Worm (Caenorhabditis elegans): ENCODE measurements around the gene asp-6.

The asp-6 gene

DNA sequence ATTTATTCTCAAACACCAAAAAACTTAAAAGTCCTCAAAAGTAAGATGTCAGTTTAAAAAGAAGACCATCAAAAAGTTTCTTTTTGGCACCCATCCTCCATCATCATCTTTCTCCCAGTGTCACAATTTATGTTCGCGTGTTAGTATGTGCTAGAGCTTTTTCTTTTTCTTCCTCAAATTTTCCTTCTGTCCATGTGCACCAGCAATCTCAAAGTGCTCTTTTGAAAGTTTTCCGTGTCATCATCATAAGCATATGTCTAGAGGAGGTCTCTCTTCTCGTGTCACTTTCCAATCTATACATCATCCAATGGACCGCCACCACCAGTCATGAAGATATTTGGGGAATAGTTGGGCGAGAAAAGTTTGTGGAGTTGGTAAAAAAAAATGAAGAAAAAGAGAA is 17.7 kb downstream of the asp-6 start:
- no peak for TF ChIP-seq unc-62 (GFP tag; optimal IDR thresholded peaks at IDR 0.05)

DNA sequence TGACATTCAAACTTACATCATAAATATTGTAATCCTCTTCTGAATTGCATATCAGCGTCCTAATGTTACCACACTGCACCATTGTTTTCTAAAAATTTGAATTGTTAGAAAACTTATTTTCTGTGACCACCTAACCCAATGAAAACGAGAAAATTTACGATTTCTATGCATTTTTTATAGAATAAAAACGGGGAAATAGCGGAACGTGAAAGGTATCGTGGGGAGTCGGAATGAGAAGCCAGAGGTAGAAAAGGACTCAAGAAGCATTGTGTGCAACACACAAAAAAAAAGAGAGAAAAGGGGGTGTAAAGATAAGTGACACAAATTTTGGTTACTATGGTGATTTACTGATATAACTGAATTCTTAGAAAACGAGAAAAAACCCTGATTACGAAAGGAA is 18.5 kb downstream of the asp-6 start, which contains the start of gene C16D9.6:
C16D9.6 (minus strand) TSS at position 101 of the 400 bp plus-strand sequence.
- TF ChIP-seq unc-62 (GFP tag; optimal IDR thresholded peaks at IDR 0.05), result no peak

DNA sequence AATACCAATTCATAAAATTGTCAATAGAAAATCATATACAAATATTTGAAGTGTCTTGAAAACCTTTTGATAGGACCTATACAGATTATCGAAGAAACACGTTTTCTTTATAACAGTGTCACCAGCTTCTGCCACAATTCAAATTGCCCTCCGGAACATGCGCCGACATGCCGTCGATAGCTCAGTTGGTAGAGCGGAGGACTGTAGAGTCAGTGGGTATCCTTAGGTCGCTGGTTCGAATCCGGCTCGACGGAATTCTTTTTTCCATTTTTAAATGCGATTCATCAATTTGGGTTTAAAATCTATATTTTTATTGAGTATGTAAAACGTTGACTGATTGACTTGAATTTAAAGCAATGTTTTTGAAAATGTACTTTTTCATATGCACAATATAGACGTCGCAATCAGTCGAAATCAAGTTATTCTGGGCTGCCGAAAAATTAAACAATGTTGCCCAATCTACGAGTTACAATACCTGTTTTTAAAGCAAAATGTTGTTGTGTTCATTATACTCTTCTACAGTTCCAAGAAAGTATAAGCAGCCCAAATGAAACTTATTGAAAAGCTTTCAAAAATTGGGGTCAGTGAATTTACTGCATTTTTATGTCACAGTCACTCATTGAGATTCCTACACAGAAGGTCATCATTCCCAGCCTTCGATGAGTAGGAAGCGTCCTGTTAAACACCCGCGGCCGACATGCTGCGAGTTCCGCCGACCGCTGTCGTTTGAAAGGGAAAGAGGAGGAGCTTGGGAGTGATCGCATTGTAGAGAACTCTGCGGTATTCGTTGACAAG is 21.2 kb downstream of the asp-6 start:
- TF ChIP-seq unc-62 (GFP tag; optimal IDR thresholded peaks at IDR 0.05), result no peak

DNA sequence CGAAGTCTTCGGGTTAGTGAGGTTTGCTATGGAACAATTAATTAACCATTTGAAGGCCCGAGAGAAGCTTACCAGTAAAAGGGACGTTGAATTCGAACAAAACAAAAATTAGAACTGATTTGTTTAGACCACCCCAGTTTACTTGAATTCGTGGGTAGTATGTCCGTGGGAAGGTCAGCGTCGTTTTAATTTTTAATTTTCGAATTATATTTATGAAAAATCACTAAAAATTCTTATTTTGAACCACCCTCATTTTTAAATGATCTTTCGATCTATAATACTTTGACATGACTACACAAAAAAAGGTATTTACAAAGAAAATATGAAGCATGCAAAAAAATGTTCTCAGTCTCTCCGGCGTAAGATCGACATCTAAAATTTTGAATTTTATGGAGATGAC is 23.3 kb downstream of the asp-6 start, which contains the start of gene C16D9.5:
C16D9.5 (minus strand) TSS at position 101 of the 400 bp plus-strand sequence.
- no peak for TF ChIP-seq unc-62 (GFP tag; optimal IDR thresholded peaks at IDR 0.05)

DNA sequence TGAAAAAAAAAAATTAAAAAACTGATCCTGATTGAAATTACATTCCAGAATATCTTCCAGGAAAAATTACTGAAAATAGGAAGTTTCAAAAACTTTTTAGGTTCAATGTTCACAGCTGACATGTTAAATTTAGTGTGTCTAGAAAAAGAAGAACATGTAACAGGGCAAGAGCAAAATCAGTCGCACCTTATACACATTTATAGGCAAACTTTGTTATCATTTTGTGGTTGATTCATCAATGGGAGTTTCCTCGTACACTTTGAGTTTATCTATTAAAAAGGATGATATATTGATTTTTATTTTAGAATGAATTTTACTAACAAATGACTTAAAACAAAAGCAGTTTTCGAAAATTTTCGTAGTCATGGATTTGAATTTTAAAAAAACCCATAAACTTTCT is 25.5 kb downstream of the asp-6 start:
- TF ChIP-seq unc-62 (GFP tag; optimal IDR thresholded peaks at IDR 0.05), result no peak

DNA sequence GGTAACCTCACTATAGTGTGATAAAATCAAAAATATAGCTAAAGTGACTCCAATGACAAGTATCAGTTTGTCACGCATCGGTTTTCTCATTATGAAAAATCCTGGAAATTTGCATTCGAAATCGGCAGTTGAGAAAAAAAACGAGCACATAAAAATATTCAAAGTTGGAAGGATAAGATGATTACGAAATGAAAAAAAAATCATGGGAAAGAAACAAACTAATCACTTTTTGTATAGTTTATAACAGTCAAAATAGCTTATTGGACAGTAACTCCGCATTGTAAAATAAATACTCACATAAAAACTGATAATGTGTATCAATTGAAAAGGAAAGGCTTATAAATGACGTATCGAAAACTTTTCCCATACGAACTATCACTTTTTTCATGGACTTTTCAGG is 25.9 kb downstream of the asp-6 start, which contains the start of gene C16D9.4:
C16D9.4 (minus strand) TSS at position 101 of the 400 bp plus-strand sequence.
- TF ChIP-seq unc-62 (GFP tag; optimal IDR thresholded peaks at IDR 0.05), result no peak

DNA sequence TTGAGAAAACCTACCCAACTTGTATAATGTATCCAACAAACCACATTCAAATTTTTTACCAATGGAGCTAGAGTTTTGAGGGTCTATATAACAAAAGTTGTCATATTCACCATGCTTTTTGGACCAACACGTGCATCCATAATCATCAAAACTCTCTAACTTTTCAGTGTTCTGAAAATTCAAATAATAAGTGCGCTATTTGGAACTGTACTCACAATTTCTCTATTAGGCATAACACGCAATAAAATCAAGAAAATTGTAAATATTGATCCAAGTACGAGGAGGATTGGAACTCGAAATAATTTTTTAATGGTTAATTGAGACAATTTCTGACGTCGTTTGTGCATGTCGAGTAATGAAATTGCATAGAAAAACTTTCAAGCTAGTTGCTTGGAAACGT is 28.8 kb downstream of the asp-6 start, which contains the start of gene C16D9.3:
C16D9.3 (minus strand) TSS at position 101 of the 400 bp plus-strand sequence.
- TF ChIP-seq unc-62 (GFP tag; optimal IDR thresholded peaks at IDR 0.05), result no peak

DNA sequence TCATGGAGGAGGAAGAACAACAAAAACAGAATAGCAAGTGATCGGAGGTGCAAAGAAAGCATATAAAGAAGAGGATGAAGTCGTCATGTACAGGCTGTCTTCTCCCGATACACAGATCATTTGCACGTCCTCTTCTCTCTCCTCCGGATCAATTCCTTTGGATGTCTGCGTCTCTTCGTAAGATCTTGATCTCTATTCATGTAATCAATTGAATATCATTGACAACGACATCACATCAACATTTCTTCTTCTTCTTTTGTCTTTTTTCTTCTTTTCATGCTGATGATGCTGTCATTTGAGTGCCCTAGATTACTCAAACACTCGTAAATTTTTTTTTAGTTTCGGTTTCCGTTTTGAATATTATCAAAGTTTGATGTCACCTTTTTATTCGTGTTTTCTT is 30.4 kb downstream of the asp-6 start, which contains the start of gene rol-3:
rol-3 (minus strand) TSS at position 120 of the 400 bp plus-strand sequence.
- TF ChIP-seq unc-62 (GFP tag; optimal IDR thresholded peaks at IDR 0.05), result no peak

DNA sequence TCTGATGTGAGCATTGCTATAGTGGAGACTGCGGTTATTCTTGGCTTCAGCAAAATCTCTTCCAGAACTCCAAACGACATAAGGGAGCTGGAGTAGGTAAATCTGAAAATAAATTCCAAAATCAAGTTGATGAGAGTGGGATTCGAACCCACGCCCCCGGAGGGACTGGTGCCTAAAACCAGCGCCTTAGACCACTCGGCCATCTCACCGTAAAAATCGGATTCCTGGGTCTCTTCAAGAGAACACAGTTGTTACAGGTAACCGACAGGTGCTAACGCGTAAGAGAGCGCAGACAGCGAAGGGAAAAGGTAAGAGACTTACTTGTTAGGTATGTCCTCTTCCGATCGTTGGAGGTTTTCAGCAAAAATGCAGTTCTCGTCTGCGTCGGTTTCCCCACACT is 33.4 kb downstream of the asp-6 start:
- no peak for TF ChIP-seq unc-62 (GFP tag; optimal IDR thresholded peaks at IDR 0.05)

DNA sequence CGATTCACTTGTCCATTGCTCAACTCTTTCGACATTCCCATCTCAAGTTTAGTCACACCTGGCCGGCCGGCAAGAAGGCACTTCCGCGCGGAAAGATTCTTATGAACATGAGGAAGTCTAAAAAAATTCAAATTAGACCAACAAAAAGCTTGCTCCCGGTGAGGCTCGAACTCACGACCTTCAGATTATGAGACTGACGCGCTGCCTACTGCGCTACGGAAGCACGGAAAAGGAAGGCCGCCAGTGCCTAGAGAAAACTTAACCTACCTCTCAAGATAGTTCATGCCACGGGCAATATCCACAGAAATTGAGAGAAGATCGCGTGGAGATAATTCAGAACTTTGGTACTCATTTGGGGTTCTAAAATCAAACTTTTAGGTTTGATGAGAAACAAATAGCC is 38.7 kb downstream of the asp-6 start:
- TF ChIP-seq unc-62 (GFP tag; optimal IDR thresholded peaks at IDR 0.05), result no peak

DNA sequence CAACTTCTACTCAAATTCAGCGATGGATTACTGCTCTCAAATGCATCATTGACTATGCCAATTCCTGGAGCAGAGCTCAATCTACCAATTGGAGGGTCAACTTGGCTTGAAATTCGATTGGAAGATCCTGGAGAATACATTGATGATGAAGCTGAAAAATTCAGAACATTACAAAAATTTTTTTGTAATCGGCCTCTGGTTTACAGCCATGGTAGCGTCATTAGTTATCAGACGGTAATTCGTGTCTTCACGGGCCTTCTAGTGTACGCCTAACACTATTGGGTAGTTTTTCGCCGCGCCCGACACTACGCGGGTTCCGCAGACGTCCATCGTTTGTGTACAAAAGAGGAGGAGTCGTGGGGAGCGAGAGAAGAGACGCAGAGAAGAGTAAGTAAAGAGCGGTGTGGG is 40.0 kb downstream of the asp-6 start:
- TF ChIP-seq unc-62 (GFP tag; optimal IDR thresholded peaks at IDR 0.05), result no peak

DNA sequence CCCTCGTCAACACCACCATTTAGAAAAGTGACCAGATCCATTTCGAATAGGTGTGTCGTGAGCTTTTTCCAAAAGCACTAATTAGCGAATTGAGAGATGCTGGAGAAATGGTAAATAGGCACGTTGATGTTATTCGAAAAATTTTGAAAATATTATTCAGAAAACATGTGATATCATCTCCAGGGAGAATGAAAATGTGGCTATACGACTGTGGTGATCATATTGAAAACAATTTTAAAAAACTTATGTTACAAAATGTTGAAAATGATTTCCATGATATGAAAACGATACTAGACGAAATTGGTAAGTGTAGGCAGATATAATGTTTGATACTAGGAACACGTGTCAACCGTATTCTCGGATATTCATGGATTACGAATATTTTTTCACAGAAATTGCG is 41.9 kb downstream of the asp-6 start, which contains the start of gene K07C11.10:
K07C11.10 (minus strand) TSS at position 101 of the 400 bp plus-strand sequence.
- TF ChIP-seq unc-62 (GFP tag; optimal IDR thresholded peaks at IDR 0.05), result no peak

DNA sequence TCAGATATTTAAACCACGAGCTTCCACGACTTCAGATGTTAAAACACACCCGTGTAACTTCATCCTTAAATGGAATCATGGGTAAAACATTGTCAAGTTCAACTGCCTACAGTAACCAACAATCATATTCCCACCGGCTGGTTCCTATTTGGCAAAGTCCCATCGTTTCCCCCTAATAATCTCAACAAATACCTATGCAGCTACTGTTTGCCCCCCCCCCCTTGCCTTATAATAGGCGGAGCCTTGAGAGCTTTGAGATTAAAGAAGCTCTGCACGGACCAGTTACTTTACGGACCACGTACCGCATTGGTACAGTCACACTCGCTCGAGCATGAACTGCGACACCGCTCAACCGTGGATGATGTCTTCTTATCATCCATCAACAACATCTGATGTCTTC is 44.1 kb downstream of the asp-6 start, which contains the start of gene pax-1:
pax-1 (plus strand) TSS at position 301 of the 400 bp plus-strand sequence.
- no peak for TF ChIP-seq unc-62 (GFP tag; optimal IDR thresholded peaks at IDR 0.05)

DNA sequence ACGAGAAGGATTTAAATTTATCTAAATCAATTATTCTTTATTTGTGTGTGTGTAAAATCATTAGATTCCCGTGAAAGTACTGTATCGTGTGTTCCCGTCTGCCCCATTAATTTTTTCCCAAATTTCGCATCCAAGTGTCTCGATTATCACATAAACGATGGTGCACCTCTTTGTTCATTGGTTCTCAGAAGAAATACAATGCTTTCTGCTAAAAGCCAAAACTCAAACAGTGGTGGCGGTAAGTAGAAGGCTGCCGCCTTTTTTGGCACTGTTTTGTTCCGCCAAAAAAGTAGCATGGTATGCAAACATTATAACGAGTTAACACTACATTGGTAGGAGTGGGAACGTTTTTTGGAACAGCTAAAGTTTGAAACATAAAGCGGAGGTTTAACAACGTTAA is 45.3 kb downstream of the asp-6 start:
- no peak for TF ChIP-seq unc-62 (GFP tag; optimal IDR thresholded peaks at IDR 0.05)

DNA sequence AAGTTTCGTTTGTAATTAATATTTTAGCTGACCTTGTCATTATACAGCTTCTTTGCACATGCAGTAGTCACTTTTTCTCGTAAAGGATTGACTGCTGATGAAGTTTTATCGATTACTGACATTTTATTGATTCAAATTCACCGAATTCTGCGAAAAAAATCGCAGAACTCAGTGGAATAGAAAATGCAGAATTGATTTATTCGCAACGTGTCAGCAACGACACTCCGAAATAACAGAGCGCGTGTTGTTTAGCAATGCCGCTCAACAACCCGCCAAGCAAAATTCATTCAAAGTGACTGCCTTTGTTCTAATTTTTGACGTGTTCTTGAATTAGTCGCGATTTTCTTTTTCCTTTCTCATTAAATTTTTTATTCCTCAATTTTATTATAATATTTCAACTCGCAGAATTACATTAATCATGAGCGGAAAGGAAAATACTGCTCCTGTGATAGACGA is 47.6 kb downstream of the asp-6 start, which contains the start of the genes cogc-6 and air-1:
cogc-6 (minus strand) TSS at position 234 of the 456 bp plus-strand sequence.
air-1 (plus strand) TSS at position 406 of the 456 bp plus-strand sequence.
- no peak for TF ChIP-seq unc-62 (GFP tag; optimal IDR thresholded peaks at IDR 0.05)

DNA sequence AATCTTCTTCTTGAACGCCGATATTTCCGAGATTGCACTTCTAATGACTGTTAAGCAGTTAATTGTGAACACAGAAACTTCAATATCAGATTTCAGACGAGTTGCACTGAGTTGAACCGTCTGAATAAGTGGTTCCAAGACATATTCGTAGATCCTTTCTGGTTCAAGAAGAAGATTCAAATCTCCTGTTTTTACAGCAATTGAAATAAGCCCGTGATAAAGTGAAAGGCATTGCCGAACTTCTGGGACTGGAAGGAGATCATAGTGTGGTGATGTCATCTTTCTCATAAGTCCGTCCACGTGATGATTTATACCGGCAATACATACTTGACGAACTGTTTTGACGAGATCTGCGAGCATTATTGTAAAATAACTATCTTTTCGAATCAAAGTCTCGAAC is 49.2 kb downstream of the asp-6 start:
- TF ChIP-seq unc-62 (GFP tag; optimal IDR thresholded peaks at IDR 0.05), result no peak
